Fruit fly (Drosophila melanogaster) whole organism, embryonic: ENCODE measurements around the gene CG33934.

Experiments
- Atf-2 ChIP-seq: fragments of 200-800 bp; sonication (Bioruptor generic); optimal IDR thresholded peaks from 2 replicates; lab custom pipeline; 2016; ENCODE audit warnings: missing biosample characterization, missing genetic modification characterization
- CG10366 ChIP-seq: fragments of 200-800 bp; sonication (Bioruptor generic); IDR thresholded peaks from 2 replicates; pipeline ENCODE4 v1.3.6; 2022; ENCODE audit warnings: missing biosample characterization, missing genetic modification characterization
- CG11560 ChIP-seq: fragments of 200-800 bp; sonication (Bioruptor generic); IDR thresholded peaks from 3 replicates; pipeline ENCODE4 v1.3.6; 2022; ENCODE audit warnings: missing biosample characterization, missing genetic modification characterization
- CG12391 ChIP-seq: fragments of 200-800 bp; sonication (Bioruptor generic); optimal IDR thresholded peaks from 3 replicates; lab custom pipeline; 2018; ENCODE audit warnings: missing biosample characterization, mild to moderate bottlenecking, missing genetic modification characterization, moderate library complexity
- CG13123 ChIP-seq: fragments of 200-800 bp; sonication (Bioruptor generic); optimal IDR thresholded peaks from 2 replicates; lab custom pipeline; 2016; ENCODE audit warnings: missing biosample characterization, missing genetic modification characterization
- CG14014 ChIP-seq: fragments of 200-800 bp; sonication (Bioruptor generic); IDR thresholded peaks from 2 replicates; pipeline ENCODE4 v1.3.6; 2022; ENCODE audit warnings: missing biosample characterization, missing genetic modification characterization
- CG15514 ChIP-seq: fragments of 200-800 bp; sonication (Bioruptor generic); optimal IDR thresholded peaks from 3 replicates; lab custom pipeline; 2017; ENCODE audit warnings: missing biosample characterization, missing genetic modification characterization, mild to moderate bottlenecking, moderate library complexity, missing genetic modification reagents
- CG2120 ChIP-seq: fragments of 200-800 bp; sonication (Bioruptor generic); optimal IDR thresholded peaks from 3 replicates; lab custom pipeline; 2016; ENCODE audit warnings: missing biosample characterization, missing genetic modification characterization
- CG2199 ChIP-seq: fragments of 200-800 bp; sonication (Bioruptor generic); IDR thresholded peaks from 3 replicates; pipeline ENCODE4 v1.3.6; 2022; ENCODE audit warnings: missing biosample characterization, missing genetic modification characterization
- CG30431 ChIP-seq: fragments of 200-800 bp; sonication (Bioruptor generic); optimal IDR thresholded peaks from 2 replicates; lab custom pipeline; 2017; ENCODE audit warnings: missing biosample characterization, missing genetic modification characterization
- CG3847 ChIP-seq: fragments of 200-800 bp; sonication (Bioruptor generic); IDR thresholded peaks from 2 replicates; pipeline ENCODE4 v1.3.6; 2022; ENCODE audit warnings: missing biosample characterization, missing genetic modification characterization
- CG4707 ChIP-seq: fragments of 200-800 bp; sonication (Bioruptor generic); optimal IDR thresholded peaks from 2 replicates; lab custom pipeline; 2018; ENCODE audit warnings: missing biosample characterization, mild to moderate bottlenecking, missing genetic modification characterization, moderate library complexity
- CG4820 ChIP-seq: fragments of 200-800 bp; sonication (Bioruptor generic); optimal IDR thresholded peaks from 3 replicates; lab custom pipeline; 2016; ENCODE audit warnings: missing biosample characterization, missing genetic modification characterization
- CG4854 ChIP-seq: fragments of 200-800 bp; sonication (Bioruptor generic); optimal IDR thresholded peaks from 2 replicates; lab custom pipeline; 2016; ENCODE audit warnings: missing biosample characterization, missing genetic modification characterization, inconsistent platforms
- CG6654 ChIP-seq: fragments of 200-800 bp; sonication (Bioruptor generic); optimal IDR thresholded peaks from 2 replicates; lab custom pipeline; 2017; ENCODE audit warnings: missing biosample characterization, mild to moderate bottlenecking, missing genetic modification characterization
- CG7786 ChIP-seq: fragments of 200-800 bp; sonication (Bioruptor generic); optimal IDR thresholded peaks from 2 replicates; lab custom pipeline; 2016; ENCODE audit warnings: missing biosample characterization, missing genetic modification characterization
- CG7839 ChIP-seq: fragments of 200-800 bp; sonication (Bioruptor generic); optimal IDR thresholded peaks from 3 replicates; lab custom pipeline; 2018; ENCODE audit warnings: missing biosample characterization, mild to moderate bottlenecking, missing genetic modification characterization, moderate library complexity
- CG8478 ChIP-seq: fragments of >200 bp; optimal IDR thresholded peaks from 2 replicates; lab custom pipeline; 2018
- Doc2 ChIP-seq: fragments of 200-800 bp; sonication (Bioruptor generic); IDR thresholded peaks from 2 replicates; pipeline ENCODE4 v1.3.6; 2022; ENCODE audit warnings: missing biosample characterization, missing genetic modification characterization
- Dref ChIP-seq: fragments of 200-800 bp; sonication (Bioruptor generic); IDR thresholded peaks from 2 replicates; pipeline ENCODE4 v1.3.6; 2022; ENCODE audit warnings: missing biosample characterization, missing genetic modification characterization
- HLH3B ChIP-seq: fragments of 200-800 bp; sonication (Bioruptor generic); IDR thresholded peaks from 2 replicates; pipeline ENCODE4 v1.3.6; 2022; ENCODE audit warnings: missing biosample characterization, missing genetic modification characterization
- HmgZ ChIP-seq: fragments of 200-800 bp; sonication (Bioruptor generic); optimal IDR thresholded peaks from 2 replicates; lab custom pipeline; 2018; ENCODE audit warnings: missing biosample characterization, mild to moderate bottlenecking, missing genetic modification characterization
- Kr ChIP-seq: fragments of 200-800 bp; sonication (Bioruptor generic); optimal IDR thresholded peaks from 2 replicates; lab custom pipeline; 2017; ENCODE audit warnings: missing biosample characterization, mild to moderate bottlenecking, missing genetic modification characterization
- NFAT ChIP-seq: fragments of 200-800 bp; sonication (Bioruptor generic); IDR thresholded peaks from 2 replicates; pipeline ENCODE4 v1.3.6; 2022; ENCODE audit warnings: missing biosample characterization, missing genetic modification characterization
- NK7.1 ChIP-seq: fragments of 200-800 bp; sonication (Bioruptor generic); optimal IDR thresholded peaks from 3 replicates; lab custom pipeline; 2016; ENCODE audit warnings: missing biosample characterization, missing genetic modification characterization
- Oli ChIP-seq: fragments of 200-800 bp; sonication (Bioruptor generic); optimal IDR thresholded peaks from 2 replicates; lab custom pipeline; 2018; ENCODE audit warnings: missing biosample characterization, mild to moderate bottlenecking, missing genetic modification characterization, moderate library complexity
- Ptx1 ChIP-seq: fragments of 200-800 bp; sonication (Bioruptor generic); IDR thresholded peaks from 2 replicates; pipeline ENCODE4 v1.3.6; 2022; ENCODE audit warnings: missing biosample characterization, missing genetic modification characterization
- Tbp ChIP-seq: fragments of >200 bp; optimal IDR thresholded peaks from 2 replicates; lab custom pipeline; 2018; ENCODE audit warnings: missing biosample characterization, missing genetic modification characterization
- Xbp1 ChIP-seq: fragments of 200-800 bp; sonication (Bioruptor generic); optimal IDR thresholded peaks from 3 replicates; lab custom pipeline; 2016; ENCODE audit warnings: missing biosample characterization, mild to moderate bottlenecking, missing genetic modification characterization
- ato ChIP-seq: fragments of 200-800 bp; sonication (Bioruptor generic); IDR thresholded peaks from 2 replicates; pipeline ENCODE4 v1.3.6; 2022; ENCODE audit warnings: missing biosample characterization, missing genetic modification characterization; ENCODE audit not compliant: partially characterized antibody
- bbx ChIP-seq: fragments of 200-800 bp; sonication (Bioruptor generic); IDR thresholded peaks from 2 replicates; pipeline ENCODE4 v1.3.6; 2022; ENCODE audit warnings: missing biosample characterization, missing genetic modification characterization; ENCODE audit not compliant: partially characterized antibody
- bsh ChIP-seq, 2 experiments: fragments of 200-800 bp; sonication (Bioruptor generic); optimal IDR thresholded peaks; 2 replicates each; lab custom pipeline; 2017 to 2018; ENCODE audit warnings: mild to moderate bottlenecking in 2 of 2, missing biosample characterization in 2 of 2, missing genetic modification characterization in 2 of 2, moderate library complexity in 1 of 2
- chinmo ChIP-seq: fragments of 200-800 bp; sonication (Bioruptor generic); IDR thresholded peaks from 4 replicates; pipeline ENCODE4 v1.3.6; 2022; ENCODE audit warnings: missing biosample characterization, missing genetic modification characterization; ENCODE audit not compliant: partially characterized antibody
- crol ChIP-seq: fragments of 200-800 bp; sonication (Bioruptor generic); IDR thresholded peaks from 2 replicates; pipeline ENCODE4 v1.3.6; 2022; ENCODE audit warnings: missing biosample characterization, missing genetic modification characterization
- disco-r ChIP-seq: fragments of 200-800 bp; sonication (Bioruptor generic); optimal IDR thresholded peaks from 2 replicates; lab custom pipeline; 2016; ENCODE audit warnings: missing biosample characterization, missing genetic modification characterization
- dmrt99B ChIP-seq: fragments of 200-800 bp; sonication (Bioruptor generic); optimal IDR thresholded peaks from 2 replicates; lab custom pipeline; 2018; ENCODE audit warnings: missing biosample characterization, mild to moderate bottlenecking, missing genetic modification characterization, moderate library complexity
- fru ChIP-seq: fragments of >200 bp; optimal IDR thresholded peaks from 2 replicates; lab custom pipeline; 2017
- gce ChIP-seq: fragments of 200-800 bp; sonication (Bioruptor generic); IDR thresholded peaks from 3 replicates; pipeline ENCODE4 v1.3.6; 2022; ENCODE audit warnings: missing biosample characterization, missing genetic modification characterization
- hbn ChIP-seq: fragments of 200-800 bp; sonication (Bioruptor generic); IDR thresholded peaks from 2 replicates; pipeline ENCODE4 v1.3.6; 2022; ENCODE audit warnings: missing biosample characterization, missing genetic modification characterization; ENCODE audit not compliant: partially characterized antibody
- lmd ChIP-seq: fragments of 200-800 bp; sonication (Bioruptor generic); IDR thresholded peaks from 2 replicates; pipeline ENCODE4 v1.3.6; 2022; ENCODE audit warnings: missing biosample characterization, missing genetic modification characterization
- mirr ChIP-seq: fragments of 200-800 bp; sonication (Bioruptor generic); optimal IDR thresholded peaks from 3 replicates; lab custom pipeline; 2018; ENCODE audit warnings: missing biosample characterization, mild to moderate bottlenecking, missing genetic modification characterization
- otp ChIP-seq: fragments of 200-800 bp; sonication (Bioruptor generic); IDR thresholded peaks from 3 replicates; pipeline ENCODE4, ENCODE4 v1.3.6; 2022; ENCODE audit warnings: missing biosample characterization, missing genetic modification characterization
- pan ChIP-seq, 4 experiments: fragments of >200 bp in 3 of 4; fragments of 200-800 bp in 1 of 4; sonication (Bioruptor generic) in 1 of 4; optimal IDR thresholded peaks in 3 of 4; IDR thresholded peaks in 1 of 4; 2 replicates each; pipeline versions ENCODE4 v1.3.6 to Lab custom; 2017 to 2022; ENCODE audit warnings: missing biosample characterization in 2 of 4, missing genetic modification characterization in 2 of 4, mixed read lengths in 1 of 4
- prd ChIP-seq, 3 experiments: fragments of >200 bp in 2 of 3; fragments of 200-800 bp in 1 of 3; sonication (Bioruptor generic) in 1 of 3; optimal IDR thresholded peaks in 2 of 3; IDR thresholded peaks in 1 of 3; 2 replicates in 2 of 3; 3 replicates in 1 of 3; pipeline versions ENCODE4 v1.3.6 to Lab custom; 2017 to 2022; ENCODE audit warnings: missing biosample characterization in 1 of 3, missing genetic modification characterization in 1 of 3
- ranshi ChIP-seq: fragments of 200-800 bp; sonication (Bioruptor generic); IDR thresholded peaks from 2 replicates; pipeline ENCODE4 v1.3.6; 2022; ENCODE audit warnings: missing biosample characterization, missing genetic modification characterization
- scrt ChIP-seq: fragments of 200-800 bp; sonication (Bioruptor generic); optimal IDR thresholded peaks from 2 replicates; lab custom pipeline; 2018; ENCODE audit warnings: missing biosample characterization, mild to moderate bottlenecking, missing genetic modification characterization, moderate library complexity
- sens ChIP-seq: fragments of 200-800 bp; sonication (Bioruptor generic); peaks from one replicate; lab custom pipeline; 2016; ENCODE audit warnings: missing biosample characterization, missing genetic modification characterization
- sima ChIP-seq: fragments of 200-800 bp; sonication (Bioruptor generic); optimal IDR thresholded peaks from 2 replicates; lab custom pipeline; 2016; ENCODE audit warnings: missing biosample characterization, missing genetic modification characterization
- usp ChIP-seq: fragments of >200 bp; optimal IDR thresholded peaks from 2 replicates; lab custom pipeline; 2017; ENCODE audit warnings: missing biosample characterization, missing genetic modification characterization
- vnd ChIP-seq: fragments of 200-800 bp; sonication (Bioruptor generic); IDR thresholded peaks from 3 replicates; pipeline ENCODE4 v1.3.6; 2022; ENCODE audit warnings: missing biosample characterization, missing genetic modification characterization; ENCODE audit not compliant: partially characterized antibody

CG33934 gene

dm6 chr3R:20035887-20036286 lies 6.7 kb upstream of the CG33934 start, which contains the start of gene Regnase-1 (continued):
- TF ChIP-seq HLH3B (GFP tag; lab: Robert Waterston, UW) (peak; percentile 87; the same call in 1 of the 2 replicates), mirr (GFP tag; lab: Kevin White, UChicago) (peak; percentile 97), scrt (peak; percentile 89), CG15514 (GFP tag; lab: Kevin White, UChicago) (peak; percentile 95), CG7786 (GFP tag; lab: Kevin White, UChicago) (peak; percentile 78), CG2120 (peak; percentile 83), Tbp (GFP tag; lab: Kevin White, UChicago) (no peak), chinmo (GFP tag; lab: Robert Waterston, UW) (peak; percentile 95), dmrt99B (tag; lab: Kevin White, UChicago) (peak; percentile 85), sens (GFP tag; lab: Kevin White, UChicago) (peak; percentile 98), Ptx1 (GFP tag; lab: Robert Waterston, UW) (peak; percentile 80), Doc2 (GFP tag; lab: Robert Waterston, UW) (no peak), prd (optimal IDR thresholded peaks at IDR 0.05; lab: Kevin White, UChicago) (no peak), prd (GFP tag; IDR thresholded peaks at IDR 0.05; lab: Robert Waterston, UW) (peak; percentile 62; the same call in 2 of the 3 replicates), fru (lab: Kevin White, UChicago) (no peak), CG8478 (lab: Kevin White, UChicago) (no peak), Dref (GFP tag; lab: Robert Waterston, UW) (peak; percentile 99), Atf-2 (GFP tag; lab: Kevin White, UChicago) (peak; percentile 79), CG10366 (peak; percentile 87), disco-r (GFP tag; lab: Kevin White, UChicago) (peak; percentile 89), ranshi (GFP tag; lab: Robert Waterston, UW) (peak; percentile 76; the same call in 1 of the 2 replicates), otp (GFP tag; lab: Robert Waterston, UW) (peak; percentile 95), CG7839 (peak; percentile 88), bbx (peak; percentile 96), NFAT (GFP tag; lab: Robert Waterston, UW) (peak; percentile 89), CG11560 (tag; lab: Robert Waterston, UW) (no peak), CG12391 (tag; lab: Kevin White, UChicago) (peak; percentile 94), CG6654 (GFP tag; lab: Kevin White, UChicago) (peak; percentile 75), CG3847 (GFP tag; lab: Robert Waterston, UW) (peak; percentile 91), lmd (GFP tag; lab: Robert Waterston, UW) (peak; percentile 67), Xbp1 (GFP tag; lab: Kevin White, UChicago) (peak; percentile 86), NK7.1 (GFP tag; lab: Kevin White, UChicago) (peak; percentile 84), CG14014 (GFP tag; lab: Robert Waterston, UW) (peak; percentile 87; the same call in 1 of the 2 replicates), Kr (GFP tag; lab: Kevin White, UChicago) (peak; percentile 36), crol (no peak), sima (GFP tag; lab: Kevin White, UChicago) (peak; percentile 77), CG4707 (GFP tag; lab: Kevin White, UChicago) (peak; percentile 93), vnd (GFP tag; lab: Robert Waterston, UW) (peak; percentile 91), bsh (GFP tag; optimal IDR thresholded peaks at IDR 0.05; lab: Kevin White, UChicago) (peak in 1 of 2 experiments; percentile 90), HmgZ (tag; lab: Kevin White, UChicago) (peak; percentile 95), ato (GFP tag; lab: Robert Waterston, UW) (peak; percentile 96), gce (GFP tag; lab: Robert Waterston, UW) (peak; percentile 95), pan (optimal IDR thresholded peaks at IDR 0.05; lab: Kevin White, UChicago) (no peak), pan (GFP tag; optimal IDR thresholded peaks at IDR 0.05 in 1 of 2, IDR thresholded peaks at IDR 0.05 in 1 of 2) (peak in 1 of 2 experiments; percentile 90), CG2199 (GFP tag; lab: Robert Waterston, UW) (0 out of 3 replicates have a peak, but pooled peaks have one; percentile 32), CG30431 (GFP tag; lab: Kevin White, UChicago) (peak; percentile 54), usp (GFP tag; lab: Kevin White, UChicago) (no peak), hbn (peak; percentile 95), CG4854 (GFP tag; lab: Kevin White, UChicago) (peak; percentile 87), Oli (tag; lab: Kevin White, UChicago) (peak; percentile 76), CG13123 (peak; percentile 83), CG4820 (GFP tag; lab: Kevin White, UChicago) (peak; percentile 73)
